Worm (Caenorhabditis elegans) whole organism, midembryonic: ENCODE results near the gene B0250.18.

ENCODE experiments used
- T22C8.4 ChIP-seq: fragments of 200-800 bp; sonication (Bioruptor generic); IDR thresholded peaks from 2 replicates; pipeline ENCODE4 v1.3.6; 2022; ENCODE audit warnings: missing genetic modification characterization, missing compliant biosample characterization
- cog-1 ChIP-seq: sonication (generic microtip); optimal IDR thresholded peaks from 2 replicates; lab custom pipeline; 2016; ENCODE audit warnings: missing genetic modification characterization, missing compliant biosample characterization
- flt-1 ChIP-seq: fragments of 200-800 bp; sonication (Bioruptor generic); IDR thresholded peaks from 2 replicates; pipeline ENCODE4 v1.3.6; 2022; ENCODE audit warnings: missing genetic modification characterization, missing compliant biosample characterization
- klf-2 ChIP-seq: fragments of 200-800 bp; sonication (Bioruptor generic); conservative IDR thresholded peaks from 2 replicates; pipeline ENCODE4 v1.3.6; 2022; ENCODE audit warnings: missing genetic modification reagents, missing genetic modification characterization, missing compliant biosample characterization
- med-1 ChIP-seq: sonication (generic microtip); optimal IDR thresholded peaks from 2 replicates; lab custom pipeline; 2017; ENCODE audit warnings: missing genetic modification characterization, mild to moderate bottlenecking, missing compliant biosample characterization, antibody characterized with exemption, missing genetic modification reagents; ENCODE audit not compliant: insufficient read depth
- ref-1 ChIP-seq: fragments of 200-800 bp; sonication (Bioruptor generic); conservative IDR thresholded peaks from 2 replicates; pipeline ENCODE4 v1.3.6; 2022; ENCODE audit warnings: missing genetic modification reagents, missing genetic modification characterization, missing compliant biosample characterization
- tab-1 ChIP-seq: fragments of 200-800 bp; sonication (Bioruptor generic); IDR thresholded peaks from 2 replicates; pipeline ENCODE4 v1.3.6; 2022; ENCODE audit warnings: missing genetic modification characterization, missing compliant biosample characterization
- ztf-23 ChIP-seq: fragments of 200-800 bp; sonication (Bioruptor generic); IDR thresholded peaks from 2 replicates; pipeline ENCODE4 v1.3.6; 2022; ENCODE audit warnings: missing genetic modification reagents, missing genetic modification characterization, missing compliant biosample characterization
- ztf-29 ChIP-seq: fragments of 200-800 bp; sonication (Bioruptor generic); IDR thresholded peaks from 2 replicates; pipeline ENCODE4 v1.3.6; 2022; ENCODE audit warnings: missing genetic modification reagents, missing genetic modification characterization, missing compliant biosample characterization

DNA sequence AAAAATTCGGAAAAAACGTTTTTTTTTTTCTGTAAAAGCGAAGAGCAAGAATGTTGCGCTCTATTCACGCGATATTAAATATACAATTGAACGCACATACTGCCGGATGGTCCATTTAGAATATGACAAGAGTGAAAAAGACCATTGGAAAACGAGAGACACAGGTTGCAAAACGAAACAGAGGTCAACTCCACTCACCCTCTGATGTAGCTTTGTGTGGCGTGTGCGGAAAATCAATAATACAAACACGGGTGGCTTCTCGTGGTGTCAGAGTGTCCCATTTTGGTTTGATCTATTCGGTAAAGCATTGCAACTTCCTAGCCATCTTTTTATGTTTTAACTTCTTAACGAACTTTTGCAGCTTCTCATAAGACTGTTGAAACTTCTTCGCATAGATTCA lies 4.1 kb upstream of the B0250.18 start:
- no peak for TF ChIP-seq ztf-23 (GFP tag; lab: Robert Waterston, UW)
- no peak for TF ChIP-seq tab-1 (GFP tag; lab: Robert Waterston, UW)
- TF ChIP-seq ztf-29 (GFP tag; lab: Robert Waterston, UW): no peak
- no peak for TF ChIP-seq cog-1 (tag; lab: Kevin White, UChicago)
- TF ChIP-seq ref-1 (GFP tag; lab: Robert Waterston, UW): no peak
- peak; percentile 61 for TF ChIP-seq T22C8.4 (GFP tag; lab: Robert Waterston, UW)
- no peak for TF ChIP-seq flt-1 (GFP tag; lab: Robert Waterston, UW)
- TF ChIP-seq med-1 (GFP tag; lab: Kevin White, UChicago): no peak
- no peak for TF ChIP-seq klf-2 (GFP tag; lab: Robert Waterston, UW)
